Worm (Caenorhabditis elegans): ENCODE data around the gene abce-1.

DNA sequence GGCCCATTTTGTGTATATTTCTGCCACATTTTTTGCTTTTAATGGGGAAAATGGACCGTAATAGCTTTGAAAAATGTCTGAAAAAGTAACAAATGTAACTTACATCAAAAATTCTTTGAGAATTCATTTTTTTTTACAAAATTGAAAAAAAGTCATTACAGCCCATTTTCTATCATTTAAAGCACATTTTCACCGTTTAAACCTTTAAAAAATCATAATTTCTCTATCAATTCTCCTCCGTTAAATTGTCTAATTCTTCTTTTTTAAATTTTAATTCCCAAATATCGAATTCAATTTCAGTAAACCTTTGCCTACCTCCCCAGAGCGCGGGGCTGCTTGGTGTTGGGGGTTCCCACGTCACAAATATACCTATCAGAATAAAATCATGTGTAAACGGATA lies 46.3 kb upstream of the abce-1 start, which contains the start of gene dhhc-8:
- no peak for TF ChIP-seq R02D3.7 (tag; optimal IDR thresholded peaks at IDR 0.05)
- no peak for TF ChIP-seq lsy-2 (tag; optimal IDR thresholded peaks at IDR 0.05)
- TF ChIP-seq nhr-25 (tag; optimal IDR thresholded peaks at IDR 0.05): no peak
- no peak for TF ChIP-seq nhr-77 (tag; optimal IDR thresholded peaks at IDR 0.05)
- TF ChIP-seq aly-2 (tag; optimal IDR thresholded peaks at IDR 0.05): no peak
- TF ChIP-seq Y55F3AM.14 (GFP tag; optimal IDR thresholded peaks at IDR 0.05): no peak
- no peak for TF ChIP-seq sma-9 (GFP tag; optimal IDR thresholded peaks at IDR 0.05)
- no peak for TF ChIP-seq sma-9 (tag; optimal IDR thresholded peaks at IDR 0.05)
- TF ChIP-seq alr-1 (tag; optimal IDR thresholded peaks at IDR 0.05): no peak
- no peak for TF ChIP-seq unc-55 (GFP tag; optimal IDR thresholded peaks at IDR 0.05)
- no peak for TF ChIP-seq ama-1 (optimal IDR thresholded peaks at IDR 0.05)
- TF ChIP-seq mdl-1 (tag; optimal IDR thresholded peaks at IDR 0.05): no peak
